Fruit fly (Drosophila melanogaster): Measurements from ENCODE around the gene Nepl8.

The Nepl8 gene

DNA sequence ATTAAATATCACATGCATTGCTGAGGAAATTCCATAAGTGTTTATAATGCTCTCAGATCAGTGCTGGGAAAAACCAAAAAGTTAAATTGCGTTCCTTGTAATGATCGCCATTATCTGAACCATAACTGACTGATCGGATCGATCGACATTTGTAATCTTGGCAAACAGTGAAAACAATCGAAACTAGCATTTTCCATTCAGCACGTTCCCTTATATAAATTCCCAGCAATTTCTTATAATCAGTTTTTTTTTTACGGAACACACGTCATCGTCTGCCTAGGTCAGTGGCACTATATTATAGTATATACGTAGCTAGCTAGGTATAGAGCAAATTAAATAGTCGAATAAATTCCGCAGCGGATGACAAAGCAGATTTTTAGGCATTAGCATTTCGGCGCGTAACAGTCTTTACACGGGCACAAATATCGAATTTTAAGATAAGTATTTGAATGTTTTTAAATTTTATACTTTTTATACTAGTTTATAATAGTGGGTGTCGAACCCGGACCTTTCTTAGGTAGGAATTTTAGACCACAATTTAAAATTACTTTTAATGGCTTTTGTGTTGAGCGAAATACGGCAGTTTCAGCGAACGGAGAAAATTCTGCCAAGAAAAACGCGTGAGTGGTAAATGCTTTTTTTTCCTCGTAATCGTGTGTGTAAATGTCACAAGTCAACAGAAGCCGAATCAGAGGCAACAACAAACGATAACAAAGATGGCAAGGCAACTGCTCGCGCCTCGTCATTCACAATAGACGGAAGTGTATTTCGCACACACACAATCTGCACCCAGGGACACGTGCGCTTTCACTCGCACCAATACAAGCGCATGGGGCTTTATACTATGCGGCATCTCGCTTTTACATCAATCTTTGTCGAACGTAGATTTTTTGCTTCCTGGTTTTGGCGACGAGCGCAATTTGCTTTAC lies 41.8 kb downstream of the Nepl8 start (continued):
- TF ChIP-seq CG17829 (tag; optimal IDR thresholded peaks at IDR 0.05): no peak
- TF ChIP-seq sqz (GFP tag; optimal IDR thresholded peaks at IDR 0.05): no peak
- no peak for TF ChIP-seq Hmx (GFP tag; optimal IDR thresholded peaks at IDR 0.05)
- TF ChIP-seq CG31224 (GFP tag; IDR thresholded peaks at IDR 0.05): no peak
- no peak for TF ChIP-seq ato (GFP tag; IDR thresholded peaks at IDR 0.05; ENCODE audit: partially characterized antibody)
- TF ChIP-seq Neu2 (GFP tag; optimal IDR thresholded peaks at IDR 0.05; ENCODE audit: borderline replicate concordance): no peak
- TF ChIP-seq Sox102F (GFP tag; optimal IDR thresholded peaks at IDR 0.05): no peak
- TF ChIP-seq sna (GFP tag; IDR thresholded peaks at IDR 0.05; ENCODE audit: partially characterized antibody): no peak
- no peak for TF ChIP-seq maf-S (GFP tag; optimal IDR thresholded peaks at IDR 0.05)
- TF ChIP-seq Atf3 (GFP tag; optimal IDR thresholded peaks at IDR 0.05): no peak
- TF ChIP-seq Hsf (GFP tag; optimal IDR thresholded peaks at IDR 0.05): no peak
- TF ChIP-seq CG33557 (GFP tag; optimal IDR thresholded peaks at IDR 0.05): no peak
- no peak for TF ChIP-seq jigr1 (GFP tag; IDR thresholded peaks at IDR 0.05)
- TF ChIP-seq Pdp1 (GFP tag; optimal IDR thresholded peaks at IDR 0.05): peak in 1 of 2 experiments; percentile 53
- TF ChIP-seq Bteb2 (GFP tag; optimal IDR thresholded peaks at IDR 0.05): no peak
- no peak for TF ChIP-seq CG12659 (GFP tag; optimal IDR thresholded peaks at IDR 0.05)
- no peak for TF ChIP-seq Dref (GFP tag; IDR thresholded peaks at IDR 0.05)
- no peak for TF ChIP-seq bbx (GFP tag; IDR thresholded peaks at IDR 0.05; ENCODE audit: partially characterized antibody)
- TF ChIP-seq chm (GFP tag; IDR thresholded peaks at IDR 0.05): peak; percentile 45; the same call in 1 of the 2 replicates
- no peak for TF ChIP-seq corto (GFP tag; optimal IDR thresholded peaks at IDR 0.05)
- no peak for TF ChIP-seq CG7745 (tag; optimal IDR thresholded peaks at IDR 0.05)
- no peak for TF ChIP-seq lbe (GFP tag; optimal IDR thresholded peaks at IDR 0.05)
- TF ChIP-seq Opbp (GFP tag; IDR thresholded peaks at IDR 0.05; ENCODE audit: partially characterized antibody): no peak
- no peak for TF ChIP-seq CG4730 (GFP tag; IDR thresholded peaks at IDR 0.05)
- TF ChIP-seq Sin3A (optimal IDR thresholded peaks at IDR 0.05): no peak
- no peak for TF ChIP-seq abd-A (tag; optimal IDR thresholded peaks at IDR 0.05)
- TF ChIP-seq schlank (tag; optimal IDR thresholded peaks at IDR 0.05): no peak
- TF ChIP-seq Adf1 (GFP tag; IDR thresholded peaks at IDR 0.05): peak; percentile 51; the same call in 1 of the 2 replicates
- no peak for TF ChIP-seq Hr78 (GFP tag; optimal IDR thresholded peaks at IDR 0.05)
- TF ChIP-seq ERR (GFP tag; optimal IDR thresholded peaks at IDR 0.05): no peak
- no peak for TF ChIP-seq croc (GFP tag; conservative IDR thresholded peaks at IDR 0.05)
- TF ChIP-seq Dfd (GFP tag; optimal IDR thresholded peaks at IDR 0.05): no peak
- no peak for TF ChIP-seq MTF-1 (GFP tag; optimal IDR thresholded peaks at IDR 0.05; ENCODE audit: borderline replicate concordance)
- TF ChIP-seq dan (GFP tag; IDR thresholded peaks at IDR 0.05): no peak
- no peak for TF ChIP-seq B-H1 (GFP tag; IDR thresholded peaks at IDR 0.05)
- TF ChIP-seq Lpt (GFP tag; optimal IDR thresholded peaks at IDR 0.05): no peak
- TF ChIP-seq Aef1 (GFP tag; IDR thresholded peaks at IDR 0.05): no peak
- no peak for TF ChIP-seq ssp (GFP tag; IDR thresholded peaks at IDR 0.05)
- no peak for TF ChIP-seq sens-2 (GFP tag; IDR thresholded peaks at IDR 0.05)
- TF ChIP-seq NfI (GFP tag; optimal IDR thresholded peaks at IDR 0.05): no peak
- TF ChIP-seq hkb (optimal IDR thresholded peaks at IDR 0.05): no peak
- no peak for TF ChIP-seq hkb (GFP tag; IDR thresholded peaks at IDR 0.05)
- TF ChIP-seq tap (tag; optimal IDR thresholded peaks at IDR 0.05): no peak
- TF ChIP-seq CG18619 (GFP tag; optimal IDR thresholded peaks at IDR 0.05): no peak
- no peak for TF ChIP-seq Abd-B (GFP tag; optimal IDR thresholded peaks at IDR 0.05)
- no peak for TF ChIP-seq CoRest (tag; optimal IDR thresholded peaks at IDR 0.05)
- no peak for TF ChIP-seq CG17328 (GFP tag; IDR thresholded peaks at IDR 0.05)
- TF ChIP-seq bcd (GFP tag; optimal IDR thresholded peaks at IDR 0.05): no peak
- TF ChIP-seq Antp (GFP tag; optimal IDR thresholded peaks at IDR 0.05): no peak
- TF ChIP-seq CG10959 (GFP tag; IDR thresholded peaks at IDR 0.05): no peak

All from whole organism, embryonic.